Fruit fly (Drosophila melanogaster): ENCODE data around the gene CG15743.
A peak's percentile ranks its signal among the peaks of the same experiment; 100 is the strongest.

CG15743 gene

DNA sequence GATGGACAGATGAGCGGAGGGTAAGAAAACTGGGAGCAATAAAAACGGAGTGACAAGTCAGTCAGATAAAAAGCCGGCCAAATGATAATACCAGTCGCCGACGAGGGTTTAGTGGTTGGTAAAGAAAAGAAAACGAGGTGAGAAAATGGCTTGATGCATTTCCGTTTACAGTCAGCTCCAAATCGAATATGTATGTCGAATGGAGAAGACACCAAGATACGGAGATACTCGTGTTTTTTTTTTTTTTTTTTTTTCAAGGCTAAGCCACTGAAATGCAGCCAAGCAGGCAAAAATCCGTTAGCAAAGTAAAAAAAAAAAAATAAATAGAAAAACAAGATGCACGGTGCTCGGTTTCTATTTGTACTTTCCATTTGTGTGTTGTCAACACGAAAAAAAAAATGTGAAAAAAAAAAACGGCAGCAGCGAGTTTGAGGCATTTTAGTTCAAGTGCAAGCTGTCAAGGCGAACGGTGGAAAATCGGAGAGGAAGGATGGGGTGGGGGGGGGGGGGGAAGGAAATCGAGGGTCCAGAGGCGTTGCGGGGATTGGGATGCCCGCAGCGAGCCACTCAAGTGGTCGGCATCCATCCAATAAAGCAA is 41.7 kb upstream of the CG15743 start (continued):
- TF ChIP-seq cyc (GFP tag; optimal IDR thresholded peaks at IDR 0.05) (no peak), CG1621 (tag; optimal IDR thresholded peaks at IDR 0.05) (no peak), CG31627 (GFP tag; optimal IDR thresholded peaks at IDR 0.05) (no peak), Hr38 (GFP tag; optimal IDR thresholded peaks at IDR 0.05) (no peak), esn (GFP tag; optimal IDR thresholded peaks at IDR 0.05) (no peak), vri (GFP tag; optimal IDR thresholded peaks at IDR 0.05) (peak; percentile 5), CG11762 (GFP tag; optimal IDR thresholded peaks at IDR 0.05; ENCODE audit: insufficient read depth) (no peak), Smox (GFP tag; optimal IDR thresholded peaks at IDR 0.05) (no peak), CG4318 (GFP tag; optimal IDR thresholded peaks at IDR 0.05) (no peak), ss (GFP tag; optimal IDR thresholded peaks at IDR 0.05) (peak in 1 of 2 experiments; percentile 29), CG15336 (GFP tag; IDR thresholded peaks at IDR 0.05) (peak; percentile 45; the same call in 1 of the 2 replicates), svp (GFP tag) (peak; percentile 41), CG10669 (GFP tag; optimal IDR thresholded peaks at IDR 0.05) (no peak), CG8119 (GFP tag; IDR thresholded peaks at IDR 0.05) (peak; percentile 21; the same call in 1 of the 3 replicates)

DNA sequence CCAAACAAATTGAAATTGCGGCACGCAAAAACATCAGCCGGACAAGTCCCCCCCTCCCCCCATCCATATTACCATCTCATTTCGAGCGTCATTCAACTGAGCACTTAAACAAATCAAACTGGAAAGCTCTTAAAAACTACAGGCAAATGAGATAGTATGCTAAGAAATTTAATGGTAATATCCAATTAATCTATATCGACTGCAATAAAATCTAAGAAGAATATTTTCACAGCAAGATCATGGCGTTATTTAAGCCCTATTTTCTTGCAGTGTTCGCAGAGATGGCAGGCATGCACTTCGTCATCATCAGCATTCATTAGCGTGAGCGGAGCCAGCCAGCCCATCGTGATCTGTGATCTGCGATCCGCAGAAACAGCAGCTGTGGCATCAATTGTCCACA is 41.0 kb upstream of the CG15743 start:
- TF ChIP-seq dac (GFP tag; optimal IDR thresholded peaks at IDR 0.05) (peak; percentile 51), CG10631 (GFP tag; optimal IDR thresholded peaks at IDR 0.05) (peak; percentile 83), CG6854 (GFP tag; optimal IDR thresholded peaks at IDR 0.05) (no peak), CG8319 (GFP tag; optimal IDR thresholded peaks at IDR 0.05) (peak; percentile 42), CG31627 (GFP tag; optimal IDR thresholded peaks at IDR 0.05) (peak; percentile 74), svp (GFP tag) (peak; percentile 91), Sox15 (GFP tag; optimal IDR thresholded peaks at IDR 0.05) (peak; percentile 72), fd59A (GFP tag; optimal IDR thresholded peaks at IDR 0.05) (peak; percentile 71), Eip78C (GFP tag) (peak; percentile 95), CG8119 (GFP tag; IDR thresholded peaks at IDR 0.05) (peak; percentile 77), Lpt (GFP tag; optimal IDR thresholded peaks at IDR 0.05) (peak; percentile 57), CG10669 (GFP tag; optimal IDR thresholded peaks at IDR 0.05) (peak; percentile 80), eg (GFP tag; IDR thresholded peaks at IDR 0.05) (peak; percentile 75; the same call in 2 of the 3 replicates), CG15336 (GFP tag; IDR thresholded peaks at IDR 0.05) (peak; percentile 75), Ets96B (tag; optimal IDR thresholded peaks at IDR 0.05) (peak; percentile 79), CG11294 (GFP tag; IDR thresholded peaks at IDR 0.05) (peak; percentile 25; the same call in 1 of the 2 replicates), Smox (GFP tag; optimal IDR thresholded peaks at IDR 0.05) (peak; percentile 75), OdsH (GFP tag; optimal IDR thresholded peaks at IDR 0.05) (peak; percentile 83), CG6808 (GFP tag; optimal IDR thresholded peaks at IDR 0.05) (peak; percentile 70), pdm3 (GFP tag; optimal IDR thresholded peaks at IDR 0.05) (peak; percentile 85), spab (GFP tag; optimal IDR thresholded peaks at IDR 0.05) (peak; percentile 62), CG4318 (GFP tag; optimal IDR thresholded peaks at IDR 0.05) (peak; percentile 68), Ets21C (GFP tag; optimal IDR thresholded peaks at IDR 0.05) (peak; percentile 70), Met (GFP tag; optimal IDR thresholded peaks at IDR 0.05) (peak; percentile 84), CG3032 (tag; optimal IDR thresholded peaks at IDR 0.05) (peak; percentile 73), achi (GFP tag; optimal IDR thresholded peaks at IDR 0.05) (peak; percentile 75), ss (GFP tag; optimal IDR thresholded peaks at IDR 0.05) (peak; percentile 50 to 74), CG34406 (GFP tag; optimal IDR thresholded peaks at IDR 0.05) (peak; percentile 75), dsx (GFP tag; optimal IDR thresholded peaks at IDR 0.05; ENCODE audit: poor library complexity, severe bottlenecking) (peak; percentile 70), Eip75B (GFP tag; optimal IDR thresholded peaks at IDR 0.05) (peak; percentile 83), lz (GFP tag; optimal IDR thresholded peaks at IDR 0.05) (peak; percentile 77), cyc (GFP tag; optimal IDR thresholded peaks at IDR 0.05) (peak; percentile 83), CG6792 (GFP tag; optimal IDR thresholded peaks at IDR 0.05) (peak; percentile 83), Sox14 (GFP tag; optimal IDR thresholded peaks at IDR 0.05) (peak; percentile 82), Gug (GFP tag; IDR thresholded peaks at IDR 0.05) (peak; percentile 59), Sox102F (GFP tag; optimal IDR thresholded peaks at IDR 0.05) (peak; percentile 81), CG3919 (GFP tag; optimal IDR thresholded peaks at IDR 0.05) (peak; percentile 86), acj6 (GFP tag; optimal IDR thresholded peaks at IDR 0.05) (peak; percentile 85), CG9139 (GFP tag; optimal IDR thresholded peaks at IDR 0.05) (peak; percentile 40), esn (GFP tag; optimal IDR thresholded peaks at IDR 0.05) (peak; percentile 83), CG7368 (GFP tag; optimal IDR thresholded peaks at IDR 0.05) (peak; percentile 78), fkh (GFP tag; optimal IDR thresholded peaks at IDR 0.05) (no peak), CG16779 (tag; optimal IDR thresholded peaks at IDR 0.05) (peak; percentile 26), Hr38 (GFP tag; optimal IDR thresholded peaks at IDR 0.05) (no peak)

Measured in whole organism, prepupa.